Worm (Caenorhabditis elegans) whole organism, midembryonic: ENCODE results near the gene hmit-1.1.
A peak's percentile ranks its signal among the peaks of the same experiment; 100 is the strongest.

Experiments used
- T22C8.4 ChIP-seq: fragments of 200-800 bp; sonication (Bioruptor generic); IDR thresholded peaks from 2 replicates; pipeline ENCODE4 v1.3.6; 2022; ENCODE audit warnings: missing genetic modification characterization, missing compliant biosample characterization
- cog-1 ChIP-seq: sonication (generic microtip); optimal IDR thresholded peaks from 2 replicates; lab custom pipeline; 2016; ENCODE audit warnings: missing genetic modification characterization, missing compliant biosample characterization
- flt-1 ChIP-seq: fragments of 200-800 bp; sonication (Bioruptor generic); IDR thresholded peaks from 2 replicates; pipeline ENCODE4 v1.3.6; 2022; ENCODE audit warnings: missing genetic modification characterization, missing compliant biosample characterization
- klf-2 ChIP-seq: fragments of 200-800 bp; sonication (Bioruptor generic); conservative IDR thresholded peaks from 2 replicates; pipeline ENCODE4 v1.3.6; 2022; ENCODE audit warnings: missing genetic modification reagents, missing genetic modification characterization, missing compliant biosample characterization
- med-1 ChIP-seq: sonication (generic microtip); optimal IDR thresholded peaks from 2 replicates; lab custom pipeline; 2017; ENCODE audit warnings: missing genetic modification characterization, mild to moderate bottlenecking, missing compliant biosample characterization, antibody characterized with exemption, missing genetic modification reagents; ENCODE audit not compliant: insufficient read depth
- ref-1 ChIP-seq: fragments of 200-800 bp; sonication (Bioruptor generic); conservative IDR thresholded peaks from 2 replicates; pipeline ENCODE4 v1.3.6; 2022; ENCODE audit warnings: missing genetic modification reagents, missing genetic modification characterization, missing compliant biosample characterization
- tab-1 ChIP-seq: fragments of 200-800 bp; sonication (Bioruptor generic); IDR thresholded peaks from 2 replicates; pipeline ENCODE4 v1.3.6; 2022; ENCODE audit warnings: missing genetic modification characterization, missing compliant biosample characterization
- ztf-23 ChIP-seq: fragments of 200-800 bp; sonication (Bioruptor generic); IDR thresholded peaks from 2 replicates; pipeline ENCODE4 v1.3.6; 2022; ENCODE audit warnings: missing genetic modification reagents, missing genetic modification characterization, missing compliant biosample characterization
- ztf-29 ChIP-seq: fragments of 200-800 bp; sonication (Bioruptor generic); IDR thresholded peaks from 2 replicates; pipeline ENCODE4 v1.3.6; 2022; ENCODE audit warnings: missing genetic modification reagents, missing genetic modification characterization, missing compliant biosample characterization

Gene hmit-1.1

ce11 chrV:18516496-18516895, at the start of gene hmit-1.1:
Gene hmit-1.1 (plus strand): TSS chrV:18516789.
- TF ChIP-seq med-1 = no peak
- TF ChIP-seq cog-1 (tag; lab: Kevin White, UChicago) = no peak
- no peak for TF ChIP-seq flt-1 (GFP tag; lab: Robert Waterston, UW)
- no peak for TF ChIP-seq klf-2 (GFP tag; lab: Robert Waterston, UW)
- TF ChIP-seq ztf-23 (GFP tag; lab: Robert Waterston, UW) = no peak
- no peak for TF ChIP-seq tab-1
- no peak for TF ChIP-seq ref-1 (GFP tag; lab: Robert Waterston, UW)
- TF ChIP-seq T22C8.4 = no peak

ce11 chrV:18468097-18468496, 48.5 kb upstream of the hmit-1.1 start, which contains the start of gene ZK228.13:
Gene ZK228.13 (minus strand): TSS chrV:18468197.
- TF ChIP-seq ztf-23 (GFP tag; lab: Robert Waterston, UW) = no peak
- no peak for TF ChIP-seq ref-1 (GFP tag; lab: Robert Waterston, UW)
- TF ChIP-seq tab-1 = no peak
- no peak for TF ChIP-seq klf-2 (GFP tag; lab: Robert Waterston, UW)
- TF ChIP-seq ztf-29 = no peak
- TF ChIP-seq flt-1 (GFP tag; lab: Robert Waterston, UW) = no peak
- no peak for TF ChIP-seq T22C8.4
- TF ChIP-seq med-1 = no peak
- no peak for TF ChIP-seq cog-1 (tag; lab: Kevin White, UChicago)

- TF ChIP-seq ref-1 (GFP tag; lab: Robert Waterston, UW) = no peak
- TF ChIP-seq klf-2 (GFP tag; lab: Robert Waterston, UW) = no peak
- TF ChIP-seq cog-1 (tag; lab: Kevin White, UChicago) = no peak
- no peak for TF ChIP-seq T22C8.4
- TF ChIP-seq tab-1 = no peak
- no peak for TF ChIP-seq med-1
- no peak for TF ChIP-seq flt-1 (GFP tag; lab: Robert Waterston, UW)
- TF ChIP-seq ztf-23 (GFP tag; lab: Robert Waterston, UW) = no peak
- no peak for TF ChIP-seq ztf-29
These were observed 43.2 kb upstream of the hmit-1.1 start, which contains the start of gene srh-182 for ce11 chrV:18473415-18473814. Gene srh-182 (minus strand): TSS chrV:18473515.

- TF ChIP-seq flt-1 (GFP tag; lab: Robert Waterston, UW) (no peak), klf-2 (GFP tag; lab: Robert Waterston, UW) (no peak), ref-1 (GFP tag; lab: Robert Waterston, UW) (no peak), cog-1 (tag; lab: Kevin White, UChicago) (no peak), med-1 (no peak), T22C8.4 (no peak), ztf-23 (GFP tag; lab: Robert Waterston, UW) (no peak), ztf-29 (no peak), tab-1 (no peak)
These were observed 42.4 kb upstream of the hmit-1.1 start, which contains the start of gene srh-181 for ce11 chrV:18474223-18474622. Gene srh-181 (plus strand): TSS chrV:18474523.

ce11 chrV:18476090-18476489, 40.5 kb upstream of the hmit-1.1 start, which contains the start of gene srh-179:
Gene srh-179 (plus strand): TSS chrV:18476390.
- TF ChIP-seq ztf-23 (GFP tag; lab: Robert Waterston, UW) (no peak), ref-1 (GFP tag; lab: Robert Waterston, UW) (no peak), ztf-29 (no peak), cog-1 (tag; lab: Kevin White, UChicago) (no peak), flt-1 (GFP tag; lab: Robert Waterston, UW) (no peak), tab-1 (no peak), med-1 (no peak), T22C8.4 (no peak), klf-2 (GFP tag; lab: Robert Waterston, UW) (no peak)

ce11 chrV:18480231-18480630, 36.4 kb upstream of the hmit-1.1 start, which contains the start of gene srh-178:
Gene srh-178 (minus strand): TSS chrV:18480331.
- TF ChIP-seq tab-1 = no peak
- TF ChIP-seq flt-1 (GFP tag; lab: Robert Waterston, UW) = no peak
- no peak for TF ChIP-seq klf-2 (GFP tag; lab: Robert Waterston, UW)
- TF ChIP-seq med-1 = no peak
- no peak for TF ChIP-seq ref-1 (GFP tag; lab: Robert Waterston, UW)
- no peak for TF ChIP-seq T22C8.4
- no peak for TF ChIP-seq ztf-23 (GFP tag; lab: Robert Waterston, UW)
- no peak for TF ChIP-seq ztf-29
- TF ChIP-seq cog-1 (tag; lab: Kevin White, UChicago) = no peak

ce11 chrV:18487158-18487557, 29.4 kb upstream of the hmit-1.1 start, which contains the start of gene Y51A2D.18:
Gene Y51A2D.18 (minus strand): TSS chrV:18487258.
- TF ChIP-seq tab-1 = no peak
- no peak for TF ChIP-seq ref-1 (GFP tag; lab: Robert Waterston, UW)
- TF ChIP-seq klf-2 (GFP tag; lab: Robert Waterston, UW) = no peak
- TF ChIP-seq cog-1 (tag; lab: Kevin White, UChicago) = no peak
- no peak for TF ChIP-seq med-1
- TF ChIP-seq flt-1 (GFP tag; lab: Robert Waterston, UW) = no peak
- TF ChIP-seq ztf-29 = no peak
- TF ChIP-seq ztf-23 (GFP tag; lab: Robert Waterston, UW) = no peak
- TF ChIP-seq T22C8.4 = no peak

ce11 chrV:18490284-18490832, 26.2 kb upstream of the hmit-1.1 start:
- TF ChIP-seq tab-1 (0 out of 2 replicates have a peak, but pooled peaks have one; percentile 4), ztf-29 (no peak), T22C8.4 (peak; percentile 66), ref-1 (GFP tag; lab: Robert Waterston, UW) (no peak), med-1 (no peak), ztf-23 (GFP tag; lab: Robert Waterston, UW) (0 out of 2 replicates have a peak, but pooled peaks have one; percentile 60), cog-1 (tag; lab: Kevin White, UChicago) (peak; percentile 8)

- TF ChIP-seq ref-1 (GFP tag; lab: Robert Waterston, UW) (no peak), ztf-23 (GFP tag; lab: Robert Waterston, UW) (no peak), med-1 (no peak), cog-1 (tag; lab: Kevin White, UChicago) (no peak), klf-2 (GFP tag; lab: Robert Waterston, UW) (no peak), T22C8.4 (no peak), tab-1 (no peak), flt-1 (GFP tag; lab: Robert Waterston, UW) (no peak), ztf-29 (no peak)
These were observed 24.6 kb upstream of the hmit-1.1 start, which contains the start of gene slo-1 for ce11 chrV:18491961-18492360. Gene slo-1 (plus strand): TSS chrV:18492261.

ce11 chrV:18504610-18505009, 12.0 kb upstream of the hmit-1.1 start:
- TF ChIP-seq ref-1 (GFP tag; lab: Robert Waterston, UW) = no peak
- no peak for TF ChIP-seq ztf-23 (GFP tag; lab: Robert Waterston, UW)
- 0 out of 2 replicates have a peak, but pooled peaks have one; percentile 30 for TF ChIP-seq T22C8.4
- TF ChIP-seq med-1 = no peak
- no peak for TF ChIP-seq cog-1 (tag; lab: Kevin White, UChicago)
- no peak for TF ChIP-seq flt-1 (GFP tag; lab: Robert Waterston, UW)
